Fruit fly (Drosophila melanogaster) whole organism, embryonic: ENCODE measurements around the gene CG12398.

Experiments used
- B-H1 ChIP-seq: fragments of 200-800 bp; sonication (Bioruptor generic); IDR thresholded peaks from 3 replicates; pipeline ENCODE4 v1.3.6; 2022; ENCODE audit warnings: missing biosample characterization, missing genetic modification characterization
- Bgb ChIP-seq: fragments of 200-800 bp; sonication (Bioruptor generic); IDR thresholded peaks from 2 replicates; pipeline ENCODE4 v1.3.6; 2022; ENCODE audit warnings: missing biosample characterization, missing genetic modification characterization; ENCODE audit not compliant: partially characterized antibody
- C15 ChIP-seq: fragments of 200-800 bp; sonication (Bioruptor generic); IDR thresholded peaks from 3 replicates; pipeline ENCODE4 v1.3.6; 2022; ENCODE audit warnings: missing biosample characterization, missing genetic modification characterization
- CG11456 ChIP-seq: fragments of 200-800 bp; sonication (Bioruptor generic); IDR thresholded peaks from 3 replicates; pipeline ENCODE4 v1.3.6; 2022; ENCODE audit warnings: missing biosample characterization, missing genetic modification characterization
- CG11695 ChIP-seq: fragments of 200-800 bp; sonication (Bioruptor generic); IDR thresholded peaks from 3 replicates; pipeline ENCODE4 v1.3.6; 2022; ENCODE audit warnings: missing biosample characterization, missing genetic modification characterization
- CG11696 ChIP-seq: fragments of 200-800 bp; sonication (Bioruptor generic); IDR thresholded peaks from 2 replicates; pipeline ENCODE4 v1.3.6; 2022; ENCODE audit warnings: missing biosample characterization, missing genetic modification characterization
- CG12071 ChIP-seq: fragments of 200-800 bp; sonication (Bioruptor generic); optimal IDR thresholded peaks from 3 replicates; lab custom pipeline; 2018; ENCODE audit warnings: missing biosample characterization, mild to moderate bottlenecking, missing genetic modification characterization
- CG12104 ChIP-seq: fragments of 200-800 bp; sonication (Bioruptor generic); optimal IDR thresholded peaks from 3 replicates; lab custom pipeline; 2016; ENCODE audit warnings: missing biosample characterization, missing genetic modification characterization
- CG12769 ChIP-seq: fragments of 200-800 bp; sonication (Bioruptor generic); optimal IDR thresholded peaks from 2 replicates; lab custom pipeline; 2019; ENCODE audit warnings: missing biosample characterization, mild to moderate bottlenecking, missing genetic modification characterization, moderate library complexity
- CG14667 ChIP-seq: fragments of 200-800 bp; sonication (Bioruptor generic); IDR thresholded peaks from 2 replicates; pipeline ENCODE4 v1.3.6; 2022; ENCODE audit warnings: missing biosample characterization, missing genetic modification characterization
- CG15514 ChIP-seq: fragments of 200-800 bp; sonication (Bioruptor generic); optimal IDR thresholded peaks from 3 replicates; lab custom pipeline; 2017; ENCODE audit warnings: missing biosample characterization, missing genetic modification characterization, mild to moderate bottlenecking, moderate library complexity, missing genetic modification reagents
- CG2678 ChIP-seq: fragments of 200-800 bp; sonication (Bioruptor generic); optimal IDR thresholded peaks from 3 replicates; lab custom pipeline; 2019; ENCODE audit warnings: missing biosample characterization, mild to moderate bottlenecking, missing genetic modification characterization, moderate library complexity
- CG3407 ChIP-seq: fragments of 200-800 bp; sonication (Bioruptor generic); optimal IDR thresholded peaks from 2 replicates; lab custom pipeline; 2018; ENCODE audit warnings: missing biosample characterization, mild to moderate bottlenecking, missing genetic modification characterization
- CG4820 ChIP-seq: fragments of 200-800 bp; sonication (Bioruptor generic); optimal IDR thresholded peaks from 3 replicates; lab custom pipeline; 2016; ENCODE audit warnings: missing biosample characterization, missing genetic modification characterization
- CG5180 ChIP-seq: fragments of 200-800 bp; sonication (Bioruptor generic); optimal IDR thresholded peaks from 3 replicates; lab custom pipeline; 2017; ENCODE audit warnings: missing biosample characterization, missing genetic modification characterization, mild to moderate bottlenecking, moderate library complexity, missing genetic modification reagents
- CG6254 ChIP-seq: fragments of 200-800 bp; sonication (Bioruptor generic); optimal IDR thresholded peaks from 3 replicates; lab custom pipeline; 2017; ENCODE audit warnings: mild to moderate bottlenecking, missing biosample characterization, missing genetic modification reagents, missing genetic modification characterization
- CG6654 ChIP-seq: fragments of 200-800 bp; sonication (Bioruptor generic); optimal IDR thresholded peaks from 2 replicates; lab custom pipeline; 2017; ENCODE audit warnings: missing biosample characterization, mild to moderate bottlenecking, missing genetic modification characterization
- CG7372 ChIP-seq: fragments of 200-800 bp; sonication (Bioruptor generic); IDR thresholded peaks from 2 replicates; pipeline ENCODE4 v1.3.6; 2022; ENCODE audit warnings: missing biosample characterization, missing genetic modification characterization
- CG7839 ChIP-seq: fragments of 200-800 bp; sonication (Bioruptor generic); optimal IDR thresholded peaks from 3 replicates; lab custom pipeline; 2018; ENCODE audit warnings: missing biosample characterization, mild to moderate bottlenecking, missing genetic modification characterization, moderate library complexity
- Dp ChIP-seq: fragments of 200-800 bp; sonication (Bioruptor generic); optimal IDR thresholded peaks from 2 replicates; lab custom pipeline; 2018; ENCODE audit warnings: missing biosample characterization, mild to moderate bottlenecking, missing genetic modification characterization, moderate library complexity
- E2f1 ChIP-seq: fragments of 200-800 bp; sonication (Bioruptor generic); IDR thresholded peaks from 2 replicates; pipeline ENCODE4 v1.3.6; 2022; ENCODE audit warnings: missing biosample characterization, missing genetic modification characterization
- H2.0 ChIP-seq: fragments of 200-800 bp; sonication (Bioruptor generic); IDR thresholded peaks from 2 replicates; pipeline ENCODE4 v1.3.6; 2022; ENCODE audit warnings: missing biosample characterization, missing genetic modification characterization
- Hand ChIP-seq: fragments of 200-800 bp; sonication (Bioruptor generic); optimal IDR thresholded peaks from 2 replicates; lab custom pipeline; 2017; ENCODE audit warnings: mild to moderate bottlenecking, missing biosample characterization, missing genetic modification reagents, missing genetic modification characterization
- Hr78 ChIP-seq, 2 experiments: fragments of 200-800 bp in 1 of 2; fragments of >200 bp in 1 of 2; sonication (Bioruptor generic) in 1 of 2; optimal IDR thresholded peaks; 2 replicates each; lab custom pipeline; 2017 to 2019; ENCODE audit warnings: missing biosample characterization in 2 of 2, missing genetic modification characterization in 2 of 2, mild to moderate bottlenecking in 1 of 2, moderate library complexity in 1 of 2
- Meics ChIP-seq: fragments of 200-800 bp; sonication (Bioruptor generic); optimal IDR thresholded peaks from 2 replicates; lab custom pipeline; 2017; ENCODE audit warnings: missing biosample characterization, mild to moderate bottlenecking, missing genetic modification characterization
- Mrtf ChIP-seq: fragments of 200-800 bp; sonication (Bioruptor generic); IDR thresholded peaks from 3 replicates; pipeline ENCODE4 v1.3.6; 2022; ENCODE audit warnings: missing biosample characterization, missing genetic modification characterization
- NFAT ChIP-seq: fragments of 200-800 bp; sonication (Bioruptor generic); IDR thresholded peaks from 2 replicates; pipeline ENCODE4 v1.3.6; 2022; ENCODE audit warnings: missing biosample characterization, missing genetic modification characterization
- Nf-YB ChIP-seq: fragments of 200-800 bp; sonication (Bioruptor generic); optimal IDR thresholded peaks from 3 replicates; lab custom pipeline; 2019; ENCODE audit warnings: missing biosample characterization, mild to moderate bottlenecking, missing genetic modification characterization, moderate library complexity
- Rfx ChIP-seq: fragments of 200-800 bp; sonication (Bioruptor generic); IDR thresholded peaks from 2 replicates; pipeline ENCODE4 v1.3.6; 2022; ENCODE audit warnings: missing biosample characterization, missing genetic modification characterization
- Side ChIP-seq: fragments of 200-800 bp; sonication (Bioruptor generic); optimal IDR thresholded peaks from 2 replicates; lab custom pipeline; 2016; ENCODE audit warnings: missing biosample characterization, missing genetic modification characterization
- Sox100B ChIP-seq: fragments of 200-800 bp; sonication (Bioruptor generic); optimal IDR thresholded peaks from 3 replicates; lab custom pipeline; 2018; ENCODE audit warnings: missing biosample characterization, mild to moderate bottlenecking, missing genetic modification characterization
- ap ChIP-seq: fragments of 200-800 bp; sonication (Bioruptor generic); IDR thresholded peaks from 2 replicates; pipeline ENCODE4 v1.3.6; 2022; ENCODE audit warnings: missing biosample characterization, missing genetic modification characterization
- ci ChIP-seq: fragments of 200-800 bp; sonication (Bioruptor generic); IDR thresholded peaks from 3 replicates; pipeline ENCODE4 v1.3.6; 2022; ENCODE audit warnings: missing biosample characterization, missing genetic modification characterization
- cwo ChIP-seq: fragments of 200-800 bp; sonication (Bioruptor generic); optimal IDR thresholded peaks from 3 replicates; lab custom pipeline; 2017; ENCODE audit warnings: missing biosample characterization, missing genetic modification characterization, mild to moderate bottlenecking, moderate library complexity, missing genetic modification reagents
- esg ChIP-seq: fragments of 200-800 bp; sonication (Bioruptor generic); conservative IDR thresholded peaks from 2 replicates; pipeline ENCODE4 v1.3.6; 2022; ENCODE audit warnings: missing biosample characterization, missing genetic modification characterization
- fd96Cb ChIP-seq: fragments of 200-800 bp; sonication (Bioruptor generic); optimal IDR thresholded peaks from 2 replicates; lab custom pipeline; 2018; ENCODE audit warnings: missing biosample characterization, mild to moderate bottlenecking, missing genetic modification characterization, moderate library complexity
- gcm ChIP-seq: fragments of 200-800 bp; sonication (Bioruptor generic); optimal IDR thresholded peaks from 2 replicates; lab custom pipeline; 2019; ENCODE audit warnings: missing biosample characterization, mild to moderate bottlenecking, missing genetic modification characterization, moderate library complexity
- grau ChIP-seq: fragments of 200-800 bp; optimal IDR thresholded peaks from 3 replicates; lab custom pipeline; 2019; ENCODE audit warnings: missing biosample characterization, mild to moderate bottlenecking, missing genetic modification characterization, moderate library complexity
- jigr1 ChIP-seq: fragments of 200-800 bp; sonication (Bioruptor generic); IDR thresholded peaks from 3 replicates; pipeline ENCODE4 v1.3.6; 2022; ENCODE audit warnings: missing biosample characterization, missing genetic modification characterization
- kay ChIP-seq: fragments of 200-800 bp; sonication (Bioruptor generic); optimal IDR thresholded peaks from 2 replicates; lab custom pipeline; 2016; ENCODE audit warnings: missing biosample characterization, missing genetic modification characterization
- lov ChIP-seq, 2 experiments: fragments of 200-800 bp in 1 of 2; fragments of >200 bp in 1 of 2; sonication (Bioruptor generic) in 1 of 2; IDR thresholded peaks in 1 of 2; optimal IDR thresholded peaks in 1 of 2; 2 replicates in 1 of 2; 3 replicates in 1 of 2; pipeline versions ENCODE4 v1.3.6 to Lab custom; 2017 to 2022; ENCODE audit warnings: missing biosample characterization in 1 of 2, missing genetic modification characterization in 1 of 2
- nau ChIP-seq: fragments of 200-800 bp; sonication (Bioruptor generic); optimal IDR thresholded peaks from 3 replicates; lab custom pipeline; 2017; ENCODE audit warnings: missing biosample characterization, mild to moderate bottlenecking, missing genetic modification characterization, missing genetic modification reagents
- nom ChIP-seq: fragments of 200-800 bp; sonication (Bioruptor generic); optimal IDR thresholded peaks from 2 replicates; lab custom pipeline; 2017; ENCODE audit warnings: missing biosample characterization, missing genetic modification characterization, mild to moderate bottlenecking, moderate library complexity, missing genetic modification reagents
- pb ChIP-seq: fragments of 200-800 bp; sonication (Bioruptor generic); optimal IDR thresholded peaks from 3 replicates; lab custom pipeline; 2016; ENCODE audit warnings: missing biosample characterization, missing genetic modification characterization
- rib ChIP-seq: fragments of 200-800 bp; sonication (Bioruptor generic); IDR thresholded peaks from 2 replicates; pipeline ENCODE4 v1.3.6; 2022; ENCODE audit warnings: missing biosample characterization, missing genetic modification characterization
- schlank ChIP-seq: fragments of 200-800 bp; sonication (Bioruptor generic); optimal IDR thresholded peaks from 2 replicates; lab custom pipeline; 2018; ENCODE audit warnings: missing biosample characterization, mild to moderate bottlenecking, missing genetic modification characterization
- sens-2 ChIP-seq: fragments of 200-800 bp; sonication (Bioruptor generic); IDR thresholded peaks from 2 replicates; pipeline ENCODE4 v1.3.6; 2022; ENCODE audit warnings: missing biosample characterization, missing genetic modification characterization
- seq ChIP-seq: fragments of 200-800 bp; sonication (Bioruptor generic); IDR thresholded peaks from 2 replicates; pipeline ENCODE4 v1.3.6; 2022; ENCODE audit warnings: missing biosample characterization, missing genetic modification characterization
- toy ChIP-seq: fragments of 200-800 bp; sonication (Bioruptor generic); IDR thresholded peaks from 2 replicates; pipeline ENCODE4 v1.3.6; 2022; ENCODE audit warnings: missing biosample characterization, missing genetic modification characterization

Gene CG12398

DNA sequence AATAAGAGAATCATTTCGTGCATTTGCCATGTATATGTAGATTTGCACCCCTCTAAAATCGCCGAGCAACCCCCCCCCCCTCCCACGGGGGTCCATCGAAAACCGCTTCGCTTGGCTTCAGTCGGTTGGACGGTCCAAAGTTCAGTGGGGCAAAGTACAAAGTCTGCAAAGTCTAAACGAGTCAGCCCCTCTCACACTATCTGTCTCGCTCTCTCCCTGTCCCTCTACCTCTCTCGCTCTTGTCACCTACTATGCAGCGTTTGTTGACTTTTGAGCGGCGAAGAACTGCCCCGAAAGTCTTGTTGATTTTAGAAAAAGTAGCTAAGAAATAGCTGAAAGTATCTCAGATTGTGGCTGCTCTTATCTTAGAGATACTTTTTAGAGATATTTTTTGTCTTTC lies 33.8 kb upstream of the CG12398 start (continued):
- peak; percentile 31 for TF ChIP-seq cwo (GFP tag; lab: Kevin White, UChicago)
- no peak for TF ChIP-seq E2f1 (GFP tag; lab: Robert Waterston, UW)
- peak; percentile 47 for TF ChIP-seq CG6654 (GFP tag; lab: Kevin White, UChicago)
- peak; percentile 46; the same call in 1 of the 3 replicates for TF ChIP-seq C15 (GFP tag; lab: Robert Waterston, UW)
- peak; percentile 18 for TF ChIP-seq grau (tag; lab: Kevin White, UChicago)
- TF ChIP-seq toy, result peak; percentile 41; the same call in 1 of the 2 replicates
- TF ChIP-seq fd96Cb (tag; lab: Kevin White, UChicago), result no peak
- peak; percentile 23; the same call in 1 of the 2 replicates for TF ChIP-seq Bgb (GFP tag; lab: Robert Waterston, UW)
- peak; percentile 47; the same call in 1 of the 2 replicates for TF ChIP-seq rib (GFP tag; lab: Robert Waterston, UW)
- TF ChIP-seq B-H1 (GFP tag; lab: Robert Waterston, UW), result peak; percentile 42; the same call in 1 of the 3 replicates
- TF ChIP-seq kay (GFP tag; lab: Kevin White, UChicago), result peak; percentile 4
- TF ChIP-seq CG11696 (GFP tag; lab: Robert Waterston, UW), result peak; percentile 60; the same call in 1 of the 2 replicates
- TF ChIP-seq Hr78 (GFP tag; optimal IDR thresholded peaks at IDR 0.05; lab: Kevin White, UChicago), result peak in 1 of 2 experiments; percentile 87
- TF ChIP-seq CG11695, result peak; percentile 35; the same call in 1 of the 3 replicates
- TF ChIP-seq ci, result peak; percentile 53; the same call in 2 of the 3 replicates
- no peak for TF ChIP-seq jigr1
- peak; percentile 57 for TF ChIP-seq CG2678 (tag; lab: Kevin White, UChicago)
- peak; percentile 0 for TF ChIP-seq Side (GFP tag; lab: Kevin White, UChicago)
- TF ChIP-seq Rfx (GFP tag; lab: Robert Waterston, UW), result peak; percentile 60
- TF ChIP-seq CG12769, result peak; percentile 53
- TF ChIP-seq CG7839 (tag; lab: Kevin White, UChicago), result peak; percentile 41
- TF ChIP-seq CG12104, result peak; percentile 5
- TF ChIP-seq CG11456 (GFP tag; lab: Robert Waterston, UW), result peak; percentile 55; the same call in 1 of the 3 replicates
- TF ChIP-seq CG4820 (GFP tag; lab: Kevin White, UChicago), result no peak
- TF ChIP-seq nom, result peak; percentile 100
- TF ChIP-seq CG6254, result peak; percentile 76
- TF ChIP-seq Meics (GFP tag; lab: Kevin White, UChicago), result peak; percentile 42
- peak; percentile 40 for TF ChIP-seq CG3407 (GFP tag; lab: Kevin White, UChicago)
- TF ChIP-seq Hand (GFP tag; lab: Kevin White, UChicago), result peak; percentile 5
- peak; percentile 53; the same call in 1 of the 2 replicates for TF ChIP-seq seq
- TF ChIP-seq CG15514 (GFP tag; lab: Kevin White, UChicago), result peak; percentile 74
- peak; percentile 35 for TF ChIP-seq gcm
- peak; percentile 79 for TF ChIP-seq nau
- TF ChIP-seq schlank, result peak; percentile 75
- TF ChIP-seq CG14667, result no peak
- TF ChIP-seq Sox100B (GFP tag; lab: Kevin White, UChicago), result peak; percentile 63
- TF ChIP-seq CG7372 (GFP tag; lab: Robert Waterston, UW), result no peak
- peak; percentile 40 for TF ChIP-seq sens-2 (GFP tag; lab: Robert Waterston, UW)
- TF ChIP-seq Nf-YB (GFP tag; lab: Kevin White, UChicago), result no peak
- TF ChIP-seq NFAT (GFP tag; lab: Robert Waterston, UW), result peak; percentile 58; the same call in 1 of the 2 replicates
- TF ChIP-seq Dp (GFP tag; lab: Kevin White, UChicago), result no peak
- TF ChIP-seq ap, result no peak
- TF ChIP-seq H2.0 (GFP tag; lab: Robert Waterston, UW), result 0 out of 2 replicates have a peak, but pooled peaks have one; percentile 7
- TF ChIP-seq pb (GFP tag; lab: Kevin White, UChicago), result peak; percentile 32
- no peak for TF ChIP-seq esg (GFP tag; lab: Robert Waterston, UW)
- peak; percentile 75 for TF ChIP-seq CG12071 (GFP tag; lab: Kevin White, UChicago)
- peak; percentile 28; the same call in 1 of the 3 replicates for TF ChIP-seq Mrtf (GFP tag; lab: Robert Waterston, UW)
- TF ChIP-seq CG5180 (GFP tag; lab: Kevin White, UChicago), result peak; percentile 35
- TF ChIP-seq lov (optimal IDR thresholded peaks at IDR 0.05; lab: Kevin White, UChicago), result no peak
- TF ChIP-seq lov (GFP tag; IDR thresholded peaks at IDR 0.05; lab: Robert Waterston, UW), result peak; percentile 67; the same call in 1 of the 3 replicates
